Worm (Caenorhabditis elegans) whole organism, late embryonic: ENCODE results near the gene C54D10.10.

Experiments
- C08G9.2 ChIP-seq: sonication (generic microtip); optimal IDR thresholded peaks from 2 replicates; lab custom pipeline; 2016; ENCODE audit warnings: mild to moderate bottlenecking, missing genetic modification characterization, moderate library complexity, missing compliant biosample characterization
- C38D4.7 ChIP-seq: fragments of 200-800 bp; sonication (Bioruptor generic); optimal IDR thresholded peaks from 2 replicates; lab custom pipeline; 2018; ENCODE audit warnings: mild to moderate bottlenecking, missing genetic modification characterization, moderate library complexity, missing compliant biosample characterization
- ahr-1 ChIP-seq: sonication (generic microtip); optimal IDR thresholded peaks from 2 replicates; lab custom pipeline; 2016; ENCODE audit warnings: missing genetic modification characterization, missing compliant biosample characterization
- ama-1 ChIP-seq: fragments of 150-350 bp; optimal IDR thresholded peaks from 2 replicates; lab custom pipeline; 2014
- ceh-14 ChIP-seq: sonication (generic microtip); optimal IDR thresholded peaks from 2 replicates; lab custom pipeline; 2016; ENCODE audit warnings: missing genotype, missing genetic modification characterization, missing compliant biosample characterization
- ceh-22 ChIP-seq: sonication (generic microtip); optimal IDR thresholded peaks from 2 replicates; lab custom pipeline; 2017; ENCODE audit warnings: missing biosample characterization, missing genetic modification characterization
- ceh-31 ChIP-seq: sonication (generic microtip); optimal IDR thresholded peaks from 2 replicates; lab custom pipeline; 2016; ENCODE audit warnings: missing genetic modification characterization, missing compliant biosample characterization
- ceh-45 ChIP-seq: fragments of 200-800 bp; sonication (Bioruptor generic); IDR thresholded peaks from 2 replicates; pipeline ENCODE4 v1.3.6; 2022; ENCODE audit warnings: missing genetic modification reagents, missing genetic modification characterization, missing compliant biosample characterization
- ceh-48 ChIP-seq: sonication (generic microtip); optimal IDR thresholded peaks from 2 replicates; lab custom pipeline; 2016; ENCODE audit warnings: missing genetic modification characterization, inconsistent platforms, missing compliant biosample characterization
- che-1 ChIP-seq: sonication (generic microtip); optimal IDR thresholded peaks from 2 replicates; lab custom pipeline; 2016; ENCODE audit warnings: mild to moderate bottlenecking, missing genetic modification characterization, missing compliant biosample characterization
- dve-1 ChIP-seq: sonication (generic microtip); optimal IDR thresholded peaks from 2 replicates; lab custom pipeline; 2017; ENCODE audit warnings: antibody characterized with exemption, mild to moderate bottlenecking, missing genetic modification characterization, missing compliant biosample characterization
- ets-4 ChIP-seq: sonication (generic microtip); optimal IDR thresholded peaks from 2 replicates; lab custom pipeline; 2016; ENCODE audit warnings: missing genetic modification characterization, missing compliant biosample characterization
- eyg-1 ChIP-seq: sonication (generic microtip); optimal IDR thresholded peaks from 2 replicates; lab custom pipeline; 2016; ENCODE audit warnings: missing genotype, missing genetic modification characterization, missing compliant biosample characterization
- fax-1 ChIP-seq: sonication (generic microtip); optimal IDR thresholded peaks from 2 replicates; lab custom pipeline; 2016; ENCODE audit warnings: missing genotype, missing genetic modification characterization, missing compliant biosample characterization
- hlh-13 ChIP-seq: fragments of 200-800 bp; sonication (Bioruptor generic); optimal IDR thresholded peaks from 2 replicates; lab custom pipeline; 2018; ENCODE audit warnings: mild to moderate bottlenecking, missing genetic modification characterization, missing compliant biosample characterization
- hlh-30 ChIP-seq: sonication (generic microtip); optimal IDR thresholded peaks from 2 replicates; lab custom pipeline; 2017; ENCODE audit warnings: antibody characterized with exemption, missing genetic modification characterization, missing compliant biosample characterization; ENCODE audit not compliant: insufficient read depth
- hlh-6 ChIP-seq: sonication (generic microtip); optimal IDR thresholded peaks from 2 replicates; lab custom pipeline; 2016; ENCODE audit warnings: missing genotype, missing genetic modification characterization, missing compliant biosample characterization
- hlh-8 ChIP-seq: sonication (generic microtip); optimal IDR thresholded peaks from 2 replicates; lab custom pipeline; 2016; ENCODE audit warnings: missing genotype, missing genetic modification characterization, missing compliant biosample characterization
- lin-11 ChIP-seq: fragments of 200-800 bp; sonication (Bioruptor generic); optimal IDR thresholded peaks from 2 replicates; lab custom pipeline; 2018; ENCODE audit warnings: mild to moderate bottlenecking, missing genetic modification characterization, missing compliant biosample characterization
- madf-2 ChIP-seq: sonication (generic microtip); optimal IDR thresholded peaks from 2 replicates; lab custom pipeline; 2017; ENCODE audit warnings: missing genetic modification characterization, missing compliant biosample characterization
- nfya-1 ChIP-seq: sonication (generic microtip); optimal IDR thresholded peaks from 2 replicates; lab custom pipeline; 2017; ENCODE audit warnings: missing genetic modification characterization, mild to moderate bottlenecking, missing compliant biosample characterization, antibody characterized with exemption, moderate library complexity
- npax-4 ChIP-seq: sonication (generic microtip); optimal IDR thresholded peaks from 2 replicates; lab custom pipeline; 2016; ENCODE audit warnings: missing genetic modification characterization, missing compliant biosample characterization
- odd-2 ChIP-seq: sonication (generic microtip); optimal IDR thresholded peaks from 2 replicates; lab custom pipeline; 2017; ENCODE audit warnings: antibody characterized with exemption, mild to moderate bottlenecking, missing genetic modification characterization, missing compliant biosample characterization
- pag-3 ChIP-seq: sonication (generic microtip); optimal IDR thresholded peaks from 2 replicates; lab custom pipeline; 2016; ENCODE audit warnings: missing compliant biosample characterization, missing genetic modification characterization, borderline replicate concordance
- pat-9 ChIP-seq: fragments of 200-800 bp; sonication (Bioruptor generic); optimal IDR thresholded peaks from 2 replicates; lab custom pipeline; 2018; ENCODE audit warnings: mild to moderate bottlenecking, missing genetic modification characterization, moderate library complexity, missing compliant biosample characterization
- pax-1 ChIP-seq: fragments of 150-350 bp; optimal IDR thresholded peaks from 2 replicates; lab custom pipeline; 2014; ENCODE audit warnings: missing biosample characterization, missing genetic modification characterization
- pha-2 ChIP-seq: sonication (generic microtip); optimal IDR thresholded peaks from 2 replicates; lab custom pipeline; 2017; ENCODE audit warnings: mild to moderate bottlenecking, missing genetic modification characterization, missing compliant biosample characterization
- pqm-1 ChIP-seq: sonication (generic microtip); optimal IDR thresholded peaks from 2 replicates; lab custom pipeline; 2016; ENCODE audit warnings: missing genetic modification characterization, missing compliant biosample characterization
- pros-1 ChIP-seq: fragments of 150-350 bp; optimal IDR thresholded peaks from 2 replicates; lab custom pipeline; 2014; ENCODE audit warnings: missing biosample characterization, missing genetic modification reagents, missing genetic modification characterization
- sdc-2 ChIP-seq: sonication (generic microtip); optimal IDR thresholded peaks from 2 replicates; lab custom pipeline; 2016; ENCODE audit warnings: missing genotype, missing genetic modification characterization, missing compliant biosample characterization
- sox-2 ChIP-seq: fragments of 200-800 bp; sonication (Bioruptor generic); IDR thresholded peaks from 2 replicates; pipeline ENCODE4 v1.3.6; 2022; ENCODE audit warnings: missing genetic modification reagents, missing genetic modification characterization, missing compliant biosample characterization
- sox-4 ChIP-seq: sonication (generic microtip); optimal IDR thresholded peaks from 2 replicates; lab custom pipeline; 2017; ENCODE audit warnings: mild to moderate bottlenecking, missing genetic modification characterization, inconsistent platforms, missing compliant biosample characterization
- syd-9 ChIP-seq: sonication (generic microtip); optimal IDR thresholded peaks from 2 replicates; lab custom pipeline; 2016; ENCODE audit warnings: mild to moderate bottlenecking, missing genetic modification characterization, moderate library complexity, missing compliant biosample characterization
- tbx-2 ChIP-seq: sonication (generic microtip); optimal IDR thresholded peaks from 2 replicates; lab custom pipeline; 2016; ENCODE audit warnings: missing genetic modification characterization, missing compliant biosample characterization
- tbx-7 ChIP-seq: sonication (generic microtip); optimal IDR thresholded peaks from 2 replicates; lab custom pipeline; 2016; ENCODE audit warnings: missing genotype, missing genetic modification characterization, missing compliant biosample characterization
- unc-3 ChIP-seq, 2 experiments: fragments of 200-800 bp in 1 of 2; sonication (Bioruptor generic) in 1 of 2; sonication (generic microtip) in 1 of 2; conservative IDR thresholded peaks in 1 of 2; optimal IDR thresholded peaks in 1 of 2; 2 replicates each; pipeline versions ENCODE4 v1.3.6 to Lab custom; 2016 to 2022; ENCODE audit warnings: missing compliant biosample characterization in 2 of 2, missing genetic modification characterization in 2 of 2, missing genetic modification reagents in 1 of 2
- unc-42 ChIP-seq: sonication (generic microtip); optimal IDR thresholded peaks from 2 replicates; lab custom pipeline; 2016; ENCODE audit warnings: missing genotype, missing genetic modification characterization, missing compliant biosample characterization
- ztf-16 ChIP-seq: sonication (generic microtip); optimal IDR thresholded peaks from 2 replicates; lab custom pipeline; 2017; ENCODE audit warnings: missing genetic modification characterization, missing compliant biosample characterization

Gene C54D10.10

ce11 chrV:12406514-12406913 lies 43.3 kb downstream of the C54D10.10 start:
- no peak for TF ChIP-seq syd-9 (tag; lab: Kevin White, UChicago)
- no peak for TF ChIP-seq che-1 (tag; lab: Kevin White, UChicago)
- no peak for TF ChIP-seq pax-1
- TF ChIP-seq ama-1 (lab: Kevin White, UChicago), result no peak
- no peak for TF ChIP-seq odd-2 (tag; lab: Kevin White, UChicago)
- no peak for TF ChIP-seq hlh-30 (tag; lab: Kevin White, UChicago)
- no peak for TF ChIP-seq unc-42
- TF ChIP-seq npax-4 (tag; lab: Kevin White, UChicago), result no peak
- TF ChIP-seq ahr-1, result no peak
- TF ChIP-seq C38D4.7, result no peak
- no peak for TF ChIP-seq pag-3
- no peak for TF ChIP-seq ets-4 (tag; lab: Kevin White, UChicago)
- no peak for TF ChIP-seq unc-3 (GFP tag; conservative IDR thresholded peaks at IDR 0.05; lab: Robert Waterston, UW)
- no peak for TF ChIP-seq unc-3 (tag; optimal IDR thresholded peaks at IDR 0.05; lab: Kevin White, UChicago)

- TF ChIP-seq dve-1 (tag; lab: Kevin White, UChicago), result no peak
- TF ChIP-seq nfya-1 (tag; lab: Kevin White, UChicago), result no peak
- TF ChIP-seq pha-2 (tag; lab: Kevin White, UChicago), result no peak
- TF ChIP-seq ceh-45 (GFP tag; lab: Robert Waterston, UW), result no peak
- TF ChIP-seq pros-1 (tag; lab: Kevin White, UChicago), result no peak
- no peak for TF ChIP-seq sox-2 (GFP tag; lab: Robert Waterston, UW)
- TF ChIP-seq ceh-31 (tag; lab: Kevin White, UChicago), result no peak
- TF ChIP-seq tbx-2 (tag; lab: Kevin White, UChicago), result no peak
- TF ChIP-seq tbx-7 (tag; lab: Kevin White, UChicago), result no peak
Measured at ce11 chrV:12405929-12406328, 43.9 kb downstream of the C54D10.10 start, which contains the start of gene K01D12.10. Gene K01D12.10 (plus strand): TSS chrV:12406229.

- no peak for TF ChIP-seq ceh-48 (tag; lab: Kevin White, UChicago)
- no peak for TF ChIP-seq ahr-1
- no peak for TF ChIP-seq dve-1 (tag; lab: Kevin White, UChicago)
- TF ChIP-seq hlh-6 (tag; lab: Kevin White, UChicago), result no peak
- TF ChIP-seq pat-9, result no peak
- no peak for TF ChIP-seq pag-3
- no peak for TF ChIP-seq hlh-13 (GFP tag; lab: Kevin White, UChicago)
- no peak for TF ChIP-seq unc-42
- no peak for TF ChIP-seq ceh-22 (tag; lab: Kevin White, UChicago)
- no peak for TF ChIP-seq ets-4 (tag; lab: Kevin White, UChicago)
- TF ChIP-seq pqm-1 (tag; lab: Kevin White, UChicago), result no peak
- no peak for TF ChIP-seq che-1 (tag; lab: Kevin White, UChicago)
Measured at ce11 chrV:12404544-12404943, 45.3 kb downstream of the C54D10.10 start, which contains the start of gene K01D12.9. Gene K01D12.9 (minus strand): TSS chrV:12404644.

- no peak for TF ChIP-seq eyg-1
- no peak for TF ChIP-seq ztf-16 (tag; lab: Kevin White, UChicago)
- TF ChIP-seq tbx-2 (tag; lab: Kevin White, UChicago), result no peak
- no peak for TF ChIP-seq ahr-1
- no peak for TF ChIP-seq unc-3 (GFP tag; conservative IDR thresholded peaks at IDR 0.05; lab: Robert Waterston, UW)
- no peak for TF ChIP-seq unc-3 (tag; optimal IDR thresholded peaks at IDR 0.05; lab: Kevin White, UChicago)
- TF ChIP-seq ceh-14 (tag; lab: Kevin White, UChicago), result no peak
- no peak for TF ChIP-seq lin-11 (tag; lab: Kevin White, UChicago)
- no peak for TF ChIP-seq fax-1 (tag; lab: Kevin White, UChicago)
- no peak for TF ChIP-seq madf-2 (tag; lab: Kevin White, UChicago)
- no peak for TF ChIP-seq sox-2 (GFP tag; lab: Robert Waterston, UW)
- TF ChIP-seq sdc-2 (tag; lab: Kevin White, UChicago), result no peak
- no peak for TF ChIP-seq sox-4 (tag; lab: Kevin White, UChicago)
- TF ChIP-seq C08G9.2, result no peak
- no peak for TF ChIP-seq pqm-1 (tag; lab: Kevin White, UChicago)
- TF ChIP-seq hlh-8 (tag; lab: Kevin White, UChicago), result no peak
Measured at ce11 chrV:12402355-12402754, 47.4 kb downstream of the C54D10.10 start, which contains the start of gene K01D12.8. Gene K01D12.8 (plus strand): TSS chrV:12402655.
